Worm (Caenorhabditis elegans) whole organism, early embryonic: Measurements from ENCODE around the gene ZK643.5.

Experiments
- aly-1 ChIP-seq: sonication (generic microtip); optimal IDR thresholded peaks from 2 replicates; lab custom pipeline; 2016; ENCODE audit warnings: missing genetic modification characterization, missing compliant biosample characterization
- ama-1 ChIP-seq: fragments of 150-350 bp; optimal IDR thresholded peaks from 2 replicates; lab custom pipeline; 2014
- ets-7 ChIP-seq: sonication (generic microtip); optimal IDR thresholded peaks from 2 replicates; lab custom pipeline; 2016; ENCODE audit warnings: missing genotype, missing genetic modification characterization, missing compliant biosample characterization
- flt-1 ChIP-seq: fragments of 200-800 bp; sonication (Bioruptor generic); IDR thresholded peaks from 2 replicates; pipeline ENCODE4 v1.3.6; 2022; ENCODE audit warnings: missing genetic modification characterization, missing compliant biosample characterization
- hmbx-1 ChIP-seq: sonication (generic microtip); optimal IDR thresholded peaks from 2 replicates; lab custom pipeline; 2016; ENCODE audit warnings: mild to moderate bottlenecking, missing genetic modification characterization, missing compliant biosample characterization
- hnd-1 ChIP-seq: sonication (generic microtip); optimal IDR thresholded peaks from 2 replicates; lab custom pipeline; 2016; ENCODE audit warnings: missing genetic modification characterization, missing compliant biosample characterization
- pes-1 ChIP-seq: fragments of 200-800 bp; sonication (Bioruptor generic); IDR thresholded peaks from 2 replicates; pipeline ENCODE4 v1.3.6; 2022; ENCODE audit warnings: missing genetic modification reagents, missing genetic modification characterization, missing compliant biosample characterization
- sea-1 ChIP-seq: fragments of 200-800 bp; sonication (Bioruptor generic); conservative IDR thresholded peaks from 2 replicates; pipeline ENCODE4 v1.3.6; 2022; ENCODE audit warnings: missing genetic modification characterization, missing compliant biosample characterization
- tbx-11 ChIP-seq: fragments of 200-800 bp; sonication (Bioruptor generic); IDR thresholded peaks from 2 replicates; pipeline ENCODE4 v1.3.6; 2022; ENCODE audit warnings: missing genetic modification characterization, missing compliant biosample characterization
- tra-4 ChIP-seq: sonication (generic microtip); optimal IDR thresholded peaks from 2 replicates; lab custom pipeline; 2017; ENCODE audit warnings: missing genetic modification characterization, missing compliant biosample characterization

ce11 chrIII:8981847-8982479 is 26.0 kb upstream of the ZK643.5 start, which contains the start of gene pde-2:
- TF ChIP-seq ama-1 (lab: Kevin White, UChicago): no peak
- no peak for TF ChIP-seq hnd-1 (tag; lab: Kevin White, UChicago)
- no peak for TF ChIP-seq flt-1 (GFP tag; lab: Robert Waterston, UW)
- TF ChIP-seq pes-1 (GFP tag; lab: Robert Waterston, UW): no peak
- no peak for TF ChIP-seq ets-7 (tag; lab: Kevin White, UChicago)
- TF ChIP-seq aly-1 (tag; lab: Kevin White, UChicago): no peak
- no peak for TF ChIP-seq tbx-11 (GFP tag; lab: Robert Waterston, UW)
- no peak for TF ChIP-seq sea-1
- TF ChIP-seq hmbx-1: no peak
- TF ChIP-seq tra-4 (tag; lab: Kevin White, UChicago): no peak
